Worm (Caenorhabditis elegans): ENCODE results near the gene ZK287.4.

Gene ZK287.4

ce11 chrV:9692109-9692581, 6.7 kb upstream of the ZK287.4 start, which contains the start of gene ztf-9 (continued):
- TF ChIP-seq lin-11 (tag; optimal IDR thresholded peaks at IDR 0.05), result no peak
- peak; percentile 82 for TF ChIP-seq ceh-18 (tag; optimal IDR thresholded peaks at IDR 0.05)
- TF ChIP-seq eyg-1 (tag; optimal IDR thresholded peaks at IDR 0.05), result no peak
- TF ChIP-seq sox-2 (GFP tag; IDR thresholded peaks at IDR 0.05), result no peak

DNA sequence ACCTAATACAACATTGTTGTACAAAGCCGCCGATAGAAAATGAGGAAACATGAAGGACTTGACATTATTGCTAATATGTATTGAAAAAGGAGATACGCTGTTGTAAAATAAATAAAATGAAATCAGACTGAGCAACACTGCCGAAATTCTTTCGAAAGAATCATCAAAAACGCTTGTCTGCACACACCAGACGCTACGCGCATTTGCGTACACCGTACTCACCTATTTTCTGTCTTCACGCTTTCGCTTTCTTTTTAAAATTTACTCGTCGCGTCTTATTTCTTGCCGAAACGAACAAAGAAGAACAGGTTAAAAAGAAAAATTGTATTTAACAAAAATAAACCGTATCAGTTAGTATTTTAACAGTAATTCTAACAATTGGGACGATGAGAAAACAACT, 5.3 kb upstream of the ZK287.4 start:
- TF ChIP-seq nfya-1 (tag; optimal IDR thresholded peaks at IDR 0.05) (peak; percentile 40), unc-55 (GFP tag; optimal IDR thresholded peaks at IDR 0.05) (peak; percentile 33), dmd-4 (tag; optimal IDR thresholded peaks at IDR 0.05; ENCODE audit: borderline replicate concordance) (no peak), ceh-34 (tag; optimal IDR thresholded peaks at IDR 0.05) (no peak), ceh-30 (tag; optimal IDR thresholded peaks at IDR 0.05) (peak; percentile 12), C38D4.7 (GFP tag; optimal IDR thresholded peaks at IDR 0.05) (no peak), pha-4 (tag; optimal IDR thresholded peaks at IDR 0.05) (no peak), Y22D7AL.16 (tag; optimal IDR thresholded peaks at IDR 0.05) (no peak), nhr-232 (tag; optimal IDR thresholded peaks at IDR 0.05) (no peak), ceh-45 (GFP tag; IDR thresholded peaks at IDR 0.05) (no peak), hlh-6 (tag; optimal IDR thresholded peaks at IDR 0.05) (no peak), sox-2 (GFP tag; IDR thresholded peaks at IDR 0.05) (no peak)

DNA sequence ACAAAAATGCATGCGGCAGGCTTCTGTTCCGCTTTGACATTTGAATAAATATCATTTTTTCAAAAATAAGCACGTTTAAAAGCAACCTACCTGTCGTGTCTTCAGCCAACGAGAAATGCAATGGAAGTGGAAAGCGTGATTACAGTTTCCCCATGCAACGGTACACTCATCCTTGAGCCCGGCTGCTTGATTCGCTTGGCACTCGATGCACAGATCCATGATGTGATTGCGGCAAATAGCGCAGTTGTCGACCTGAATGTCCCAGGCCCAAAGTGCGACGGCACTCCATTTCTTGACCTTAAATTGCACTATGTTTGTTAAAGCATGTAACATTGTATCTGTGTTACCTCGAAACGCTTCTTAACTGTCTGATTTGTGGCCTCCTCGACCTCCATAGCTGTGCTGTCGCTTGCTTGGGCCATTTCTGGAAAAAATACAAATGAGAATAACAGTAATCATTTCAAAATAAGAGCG, 4.7 kb upstream of the ZK287.4 start, which contains the start of gene rbx-1:
Gene rbx-1 (minus strand): TSS at position 424 of the 474 bp plus-strand sequence.
- TF ChIP-seq ceh-9 (tag; optimal IDR thresholded peaks at IDR 0.05) (no peak), hlh-13 (GFP tag; optimal IDR thresholded peaks at IDR 0.05) (no peak), syd-9 (tag; optimal IDR thresholded peaks at IDR 0.05) (no peak), ceh-6 (GFP tag; optimal IDR thresholded peaks at IDR 0.05) (no peak), npax-4 (tag; optimal IDR thresholded peaks at IDR 0.05) (no peak), unc-3 (GFP tag; conservative IDR thresholded peaks at IDR 0.05) (no peak), unc-3 (tag; optimal IDR thresholded peaks at IDR 0.05) (no peak)

ce11 chrV:9689364-9689763, 3.9 kb upstream of the ZK287.4 start:
- TF ChIP-seq pha-2 (tag; optimal IDR thresholded peaks at IDR 0.05), result no peak
- no peak for TF ChIP-seq ahr-1 (tag; optimal IDR thresholded peaks at IDR 0.05)
- TF ChIP-seq mec-3 (tag; optimal IDR thresholded peaks at IDR 0.05; ENCODE audit: borderline replicate concordance), result no peak
- TF ChIP-seq ttx-3 (tag; optimal IDR thresholded peaks at IDR 0.05), result no peak
- no peak for TF ChIP-seq ama-1 (optimal IDR thresholded peaks at IDR 0.05)
- TF ChIP-seq C38D4.7 (GFP tag; optimal IDR thresholded peaks at IDR 0.05), result no peak
- no peak for TF ChIP-seq ceh-31 (tag; optimal IDR thresholded peaks at IDR 0.05)
- TF ChIP-seq hlh-8 (tag; optimal IDR thresholded peaks at IDR 0.05), result no peak
- no peak for TF ChIP-seq ztf-16 (tag; optimal IDR thresholded peaks at IDR 0.05)
- no peak for TF ChIP-seq madf-2 (tag; optimal IDR thresholded peaks at IDR 0.05)
- TF ChIP-seq Y22D7AL.16 (tag; optimal IDR thresholded peaks at IDR 0.05), result no peak
- TF ChIP-seq eyg-1 (tag; optimal IDR thresholded peaks at IDR 0.05), result no peak
- no peak for TF ChIP-seq ref-2 (tag; optimal IDR thresholded peaks at IDR 0.05)
- no peak for TF ChIP-seq K09A11.1 (tag; optimal IDR thresholded peaks at IDR 0.05; ENCODE audit: insufficient read depth)
- no peak for TF ChIP-seq hlh-30 (tag; optimal IDR thresholded peaks at IDR 0.05; ENCODE audit: insufficient read depth)
- TF ChIP-seq fkh-10 (GFP tag; optimal IDR thresholded peaks at IDR 0.05), result no peak
- TF ChIP-seq pros-1 (tag; optimal IDR thresholded peaks at IDR 0.05), result no peak
- TF ChIP-seq unc-86 (tag; optimal IDR thresholded peaks at IDR 0.05), result no peak
- TF ChIP-seq ceh-14 (tag; optimal IDR thresholded peaks at IDR 0.05), result no peak
- TF ChIP-seq C08G9.2 (tag; optimal IDR thresholded peaks at IDR 0.05), result no peak

Measured in whole organism, late embryonic.